Fruit fly (Drosophila melanogaster): ENCODE measurements around the gene ATPsynCF6.

Gene ATPsynCF6

DNA sequence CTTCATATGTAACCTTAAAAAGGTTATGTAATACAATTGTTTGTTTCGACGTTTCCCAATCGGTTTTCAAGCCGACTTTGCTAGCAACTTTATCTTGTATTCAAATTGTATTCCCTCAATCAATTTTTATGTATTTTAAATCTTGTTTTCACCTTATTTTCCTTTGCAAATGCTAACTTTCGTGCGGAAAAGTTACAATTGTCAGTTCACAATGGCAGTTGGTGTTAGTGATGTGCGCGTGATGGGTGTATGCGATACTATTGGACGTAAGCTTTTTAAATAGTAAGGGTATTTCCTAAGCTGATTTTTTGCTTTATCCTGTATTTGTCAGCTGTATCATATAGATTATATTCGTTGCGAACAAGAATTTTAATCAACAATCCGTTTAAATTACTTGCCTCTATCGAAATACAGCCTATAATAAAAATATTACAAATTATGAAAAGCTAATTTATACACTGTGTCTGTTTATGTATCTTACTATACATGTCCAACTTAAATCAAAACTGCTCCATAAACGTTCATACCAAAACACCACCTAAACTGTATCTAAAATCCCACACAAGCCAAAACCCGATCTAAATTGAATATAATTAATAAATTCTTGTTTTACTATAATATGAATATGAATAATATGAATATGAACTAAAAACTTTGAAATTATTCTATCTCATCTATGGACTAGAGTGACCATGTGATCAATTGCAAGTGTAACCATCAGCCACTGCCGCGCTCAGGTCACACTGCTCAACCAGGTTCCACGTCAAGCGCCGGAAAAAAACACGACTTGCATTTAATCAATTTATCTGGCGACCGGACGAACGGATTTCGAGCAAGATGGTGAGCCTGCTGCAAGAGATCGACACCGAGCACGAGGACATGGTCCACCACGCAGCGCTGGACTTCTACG is at the start of gene ATPsynCF6, which contains the start of gene Sec13 (continued):
- peak; percentile 90 for TF ChIP-seq vnd (GFP tag; IDR thresholded peaks at IDR 0.05; ENCODE audit: partially characterized antibody)

DNA sequence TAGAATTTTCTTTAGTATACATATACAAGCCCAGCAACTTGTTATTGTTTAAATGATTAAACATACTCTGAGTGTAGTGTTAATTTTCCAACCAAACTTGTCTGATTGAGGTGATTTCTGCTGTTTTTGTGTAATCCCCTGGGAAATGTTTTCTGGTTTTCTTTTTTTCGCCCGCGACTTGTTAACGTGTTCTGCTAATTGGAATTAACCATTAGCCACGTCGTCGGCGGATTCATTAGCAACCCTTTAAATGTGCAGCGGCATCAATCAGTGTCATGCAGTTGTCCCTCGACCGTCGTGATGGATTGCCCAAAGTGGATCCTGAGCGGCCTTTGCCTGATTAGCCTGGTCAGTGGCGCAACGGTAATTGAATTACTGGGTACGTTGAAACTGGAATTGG is 49.3 kb upstream of the ATPsynCF6 start, which contains the start of gene Ir94e:
Gene Ir94e (plus strand): TSS at position 301 of the 400 bp plus-strand sequence.
- TF ChIP-seq tin (GFP tag; optimal IDR thresholded peaks at IDR 0.05) (no peak), aop (GFP tag; IDR thresholded peaks at IDR 0.05) (no peak), zen2 (GFP tag; IDR thresholded peaks at IDR 0.05; ENCODE audit: partially characterized antibody) (no peak), chif (GFP tag; optimal IDR thresholded peaks at IDR 0.05) (no peak), sr (GFP tag; IDR thresholded peaks at IDR 0.05) (no peak), CG6272 (GFP tag; IDR thresholded peaks at IDR 0.05) (no peak), hkb (optimal IDR thresholded peaks at IDR 0.05) (no peak), hkb (GFP tag; IDR thresholded peaks at IDR 0.05) (no peak), CG4282 (GFP tag; optimal IDR thresholded peaks at IDR 0.05) (no peak), CG8290 (GFP tag; optimal IDR thresholded peaks at IDR 0.05) (no peak), CG8290 (tag; optimal IDR thresholded peaks at IDR 0.05) (no peak), yki (optimal IDR thresholded peaks at IDR 0.05) (no peak), CG11085 (GFP tag; IDR thresholded peaks at IDR 0.05) (no peak), CG18599 (GFP tag; optimal IDR thresholded peaks at IDR 0.05) (no peak), CG17829 (tag; optimal IDR thresholded peaks at IDR 0.05) (no peak), CG1233 (GFP tag; optimal IDR thresholded peaks at IDR 0.05) (no peak)

DNA sequence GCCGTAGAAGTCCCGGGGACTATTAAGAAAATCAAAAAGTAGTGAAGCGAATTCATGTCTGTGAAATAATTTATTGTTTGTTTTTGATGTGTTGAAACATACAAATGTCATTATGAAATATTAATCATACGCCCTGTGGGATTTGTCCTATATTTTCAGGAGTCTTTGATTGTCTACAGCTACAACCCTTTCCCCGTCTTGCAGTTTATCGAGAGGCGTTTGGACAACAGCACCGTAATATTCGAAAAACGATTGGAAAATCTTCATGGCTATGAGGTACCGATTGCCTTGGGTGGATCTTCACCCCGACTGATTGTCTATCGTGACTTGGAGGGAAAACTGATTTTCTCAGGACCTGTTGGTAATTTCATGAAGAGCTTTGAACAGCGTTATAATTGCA is 47.8 kb upstream of the ATPsynCF6 start, which contains the start of gene CG17380:
Gene CG17380 (minus strand): TSS at position 101 of the 400 bp plus-strand sequence.
- TF ChIP-seq ase (GFP tag; IDR thresholded peaks at IDR 0.05) (no peak), MTF-1 (GFP tag; optimal IDR thresholded peaks at IDR 0.05; ENCODE audit: borderline replicate concordance) (no peak), prd (optimal IDR thresholded peaks at IDR 0.05) (no peak), prd (GFP tag; IDR thresholded peaks at IDR 0.05) (no peak), CG16863 (GFP tag; optimal IDR thresholded peaks at IDR 0.05) (no peak), CG9609 (GFP tag; optimal IDR thresholded peaks at IDR 0.05) (no peak), Ets97D (GFP tag; optimal IDR thresholded peaks at IDR 0.05) (no peak)

DNA sequence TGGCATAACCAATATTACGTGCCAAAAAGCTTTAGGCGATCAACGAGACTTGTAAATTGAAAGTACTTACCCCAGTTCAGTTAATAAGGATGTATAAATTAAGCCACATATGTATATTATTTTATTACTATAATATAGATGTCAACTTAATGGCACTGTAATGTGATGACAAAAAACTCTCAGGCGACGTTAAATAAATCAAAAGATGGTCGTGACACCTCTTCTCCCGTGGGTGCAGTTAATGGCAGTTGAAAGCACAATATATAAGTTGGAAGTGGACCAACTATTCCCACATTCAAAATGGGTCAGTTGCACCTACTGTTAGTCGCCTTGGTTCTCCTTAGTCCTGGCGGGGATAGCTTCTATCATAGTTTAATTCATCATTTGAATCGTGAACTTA is 46.6 kb upstream of the ATPsynCF6 start, which contains the start of gene Ir94d:
Gene Ir94d (plus strand): TSS at position 301 of the 400 bp plus-strand sequence.
- TF ChIP-seq grn (GFP tag; optimal IDR thresholded peaks at IDR 0.05) (no peak), CG4328 (GFP tag; optimal IDR thresholded peaks at IDR 0.05) (no peak), CG7928 (GFP tag; optimal IDR thresholded peaks at IDR 0.05) (no peak), HmgZ (tag; optimal IDR thresholded peaks at IDR 0.05) (no peak), tna (GFP tag; IDR thresholded peaks at IDR 0.05; ENCODE audit: partially characterized antibody) (no peak)

DNA sequence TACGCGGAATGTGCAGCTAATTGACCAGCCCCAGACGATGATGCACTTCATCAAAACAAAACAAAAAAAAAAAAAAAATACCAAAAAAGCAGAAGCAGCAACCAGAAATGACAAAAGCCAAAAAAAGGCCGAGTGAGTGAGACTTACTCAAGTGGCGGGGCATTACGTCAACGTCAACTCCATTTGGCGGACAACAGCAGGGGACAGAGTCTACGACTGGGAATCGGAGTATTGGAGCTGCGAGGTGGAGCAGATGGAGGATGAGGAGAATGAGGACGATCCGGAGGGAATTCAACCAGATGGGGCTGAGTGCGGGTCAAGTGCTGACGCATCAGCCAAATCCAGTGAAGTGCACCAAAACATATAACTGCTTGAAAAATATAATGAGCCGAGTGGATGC is 45.7 kb upstream of the ATPsynCF6 start:
- TF ChIP-seq Taf1 (GFP tag; IDR thresholded peaks at IDR 0.05) (no peak), z (GFP tag; IDR thresholded peaks at IDR 0.05) (0 out of 3 replicates have a peak, but pooled peaks have one; percentile 40), CG11560 (tag; IDR thresholded peaks at IDR 0.05) (no peak)

DNA sequence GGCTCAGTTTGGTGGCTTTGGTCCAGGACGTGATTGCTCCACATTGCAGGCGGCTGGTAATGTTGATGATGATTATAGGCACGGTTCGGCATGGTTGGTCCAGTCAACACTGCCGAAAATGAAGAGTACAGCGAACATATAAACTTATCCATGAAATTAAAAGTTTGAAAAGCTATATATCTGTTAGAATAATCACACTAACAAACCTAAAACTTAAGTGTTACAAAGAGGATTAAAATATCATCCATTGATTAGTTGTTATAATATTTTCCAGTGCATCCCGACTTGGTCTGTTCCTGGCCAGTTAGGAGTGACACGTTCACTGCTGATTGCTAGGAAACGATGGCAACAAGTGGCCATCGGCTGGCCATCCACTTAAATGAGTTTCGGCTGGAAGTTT is 43.8 kb upstream of the ATPsynCF6 start:
- TF ChIP-seq Ets65A (GFP tag) (peak; percentile 34), Gug (GFP tag; IDR thresholded peaks at IDR 0.05) (no peak)

Data from whole organism, embryonic.